Worm (Caenorhabditis elegans): ENCODE results near the gene srd-18.

- TF ChIP-seq tbx-2 (tag; optimal IDR thresholded peaks at IDR 0.05): no peak
- TF ChIP-seq egl-27 (tag; optimal IDR thresholded peaks at IDR 0.05): no peak
- no peak for TF ChIP-seq snpc-4 (tag; optimal IDR thresholded peaks at IDR 0.05)
- no peak for TF ChIP-seq fos-1 (tag; optimal IDR thresholded peaks at IDR 0.05)
- TF ChIP-seq sea-2 (GFP tag; optimal IDR thresholded peaks at IDR 0.05): no peak
- TF ChIP-seq elt-3 (tag; optimal IDR thresholded peaks at IDR 0.05): peak in 2 of 3 experiments; percentile 66 to 80
- no peak for TF ChIP-seq lin-39 (tag; optimal IDR thresholded peaks at IDR 0.05)
- TF ChIP-seq nhr-237 (tag; optimal IDR thresholded peaks at IDR 0.05): no peak
Measured at ce11 chrV:13389454-13389853, 37.2 kb downstream of the srd-18 start.

Measured in whole organism, L3 larva.